Worm (Caenorhabditis elegans) whole organism, late embryonic: ENCODE measurements around the gene T06D8.10.

Experiments
- C08G9.2 ChIP-seq: sonication (generic microtip); optimal IDR thresholded peaks from 2 replicates; lab custom pipeline; 2016; ENCODE audit warnings: mild to moderate bottlenecking, missing genetic modification characterization, moderate library complexity, missing compliant biosample characterization
- F13H6.1 ChIP-seq: sonication (generic microtip); optimal IDR thresholded peaks from 2 replicates; lab custom pipeline; 2016; ENCODE audit warnings: missing genetic modification characterization, missing compliant biosample characterization
- K02D7.2 ChIP-seq: sonication (generic microtip); optimal IDR thresholded peaks from 2 replicates; lab custom pipeline; 2017; ENCODE audit warnings: mild to moderate bottlenecking, missing genetic modification characterization, missing compliant biosample characterization
- Y22D7AL.16 ChIP-seq: sonication (generic microtip); optimal IDR thresholded peaks from 2 replicates; lab custom pipeline; 2016; ENCODE audit warnings: missing genetic modification characterization, missing compliant biosample characterization
- ama-1 ChIP-seq: fragments of 150-350 bp; optimal IDR thresholded peaks from 2 replicates; lab custom pipeline; 2014
- ceh-14 ChIP-seq: sonication (generic microtip); optimal IDR thresholded peaks from 2 replicates; lab custom pipeline; 2016; ENCODE audit warnings: missing genotype, missing genetic modification characterization, missing compliant biosample characterization
- ceh-18 ChIP-seq: sonication (generic microtip); optimal IDR thresholded peaks from 2 replicates; lab custom pipeline; 2016; ENCODE audit warnings: missing genetic modification characterization, missing compliant biosample characterization
- ceh-2 ChIP-seq: sonication (generic microtip); optimal IDR thresholded peaks from 2 replicates; lab custom pipeline; 2016; ENCODE audit warnings: missing genotype, missing genetic modification characterization, missing compliant biosample characterization
- ceh-30 ChIP-seq: fragments of 150-350 bp; optimal IDR thresholded peaks from 2 replicates; lab custom pipeline; 2014; ENCODE audit warnings: missing biosample characterization, missing genetic modification characterization
- ceh-31 ChIP-seq: sonication (generic microtip); optimal IDR thresholded peaks from 2 replicates; lab custom pipeline; 2016; ENCODE audit warnings: missing genetic modification characterization, missing compliant biosample characterization
- ceh-34 ChIP-seq: sonication (generic microtip); optimal IDR thresholded peaks from 2 replicates; lab custom pipeline; 2016; ENCODE audit warnings: mild to moderate bottlenecking, missing genetic modification characterization, missing compliant biosample characterization
- ceh-45 ChIP-seq: fragments of 200-800 bp; sonication (Bioruptor generic); IDR thresholded peaks from 2 replicates; pipeline ENCODE4 v1.3.6; 2022; ENCODE audit warnings: missing genetic modification reagents, missing genetic modification characterization, missing compliant biosample characterization
- che-1 ChIP-seq: sonication (generic microtip); optimal IDR thresholded peaks from 2 replicates; lab custom pipeline; 2016; ENCODE audit warnings: mild to moderate bottlenecking, missing genetic modification characterization, missing compliant biosample characterization
- elt-2 ChIP-seq: sonication (generic microtip); optimal IDR thresholded peaks from 2 replicates; lab custom pipeline; 2016; ENCODE audit warnings: missing genetic modification reagents, missing genetic modification characterization, missing compliant biosample characterization
- ets-4 ChIP-seq: sonication (generic microtip); optimal IDR thresholded peaks from 2 replicates; lab custom pipeline; 2016; ENCODE audit warnings: missing genetic modification characterization, missing compliant biosample characterization
- eyg-1 ChIP-seq: sonication (generic microtip); optimal IDR thresholded peaks from 2 replicates; lab custom pipeline; 2016; ENCODE audit warnings: missing genotype, missing genetic modification characterization, missing compliant biosample characterization
- fkh-10 ChIP-seq: fragments of 150-350 bp; optimal IDR thresholded peaks from 2 replicates; lab custom pipeline; 2014; ENCODE audit warnings: missing biosample characterization, missing genetic modification reagents, missing genetic modification characterization
- gmeb-2 ChIP-seq: sonication (generic microtip); optimal IDR thresholded peaks from 2 replicates; lab custom pipeline; 2016; ENCODE audit warnings: missing genetic modification characterization, inconsistent platforms, missing compliant biosample characterization
- hlh-13 ChIP-seq: fragments of 200-800 bp; sonication (Bioruptor generic); optimal IDR thresholded peaks from 2 replicates; lab custom pipeline; 2018; ENCODE audit warnings: mild to moderate bottlenecking, missing genetic modification characterization, missing compliant biosample characterization
- hlh-15 ChIP-seq: sonication (generic microtip); optimal IDR thresholded peaks from 2 replicates; lab custom pipeline; 2016; ENCODE audit warnings: missing genetic modification characterization, missing compliant biosample characterization
- nfya-1 ChIP-seq: sonication (generic microtip); optimal IDR thresholded peaks from 2 replicates; lab custom pipeline; 2017; ENCODE audit warnings: missing genetic modification characterization, mild to moderate bottlenecking, missing compliant biosample characterization, antibody characterized with exemption, moderate library complexity
- nhr-11 ChIP-seq: fragments of 150-350 bp; optimal IDR thresholded peaks from 2 replicates; lab custom pipeline; 2014; ENCODE audit warnings: missing biosample characterization, missing genetic modification characterization
- nhr-232 ChIP-seq: sonication (generic microtip); optimal IDR thresholded peaks from 2 replicates; lab custom pipeline; 2016; ENCODE audit warnings: missing genetic modification characterization, missing compliant biosample characterization
- pat-9 ChIP-seq: fragments of 200-800 bp; sonication (Bioruptor generic); optimal IDR thresholded peaks from 2 replicates; lab custom pipeline; 2018; ENCODE audit warnings: mild to moderate bottlenecking, missing genetic modification characterization, moderate library complexity, missing compliant biosample characterization
- pros-1 ChIP-seq: fragments of 150-350 bp; optimal IDR thresholded peaks from 2 replicates; lab custom pipeline; 2014; ENCODE audit warnings: missing biosample characterization, missing genetic modification reagents, missing genetic modification characterization
- ref-2 ChIP-seq: sonication (generic microtip); optimal IDR thresholded peaks from 2 replicates; lab custom pipeline; 2016; ENCODE audit warnings: missing genetic modification characterization, missing compliant biosample characterization
- rnt-1 ChIP-seq: sonication (generic microtip); optimal IDR thresholded peaks from 2 replicates; lab custom pipeline; 2016; ENCODE audit warnings: missing genetic modification characterization, missing compliant biosample characterization
- sdc-2 ChIP-seq: sonication (generic microtip); optimal IDR thresholded peaks from 2 replicates; lab custom pipeline; 2016; ENCODE audit warnings: missing genotype, missing genetic modification characterization, missing compliant biosample characterization
- sox-2 ChIP-seq: fragments of 200-800 bp; sonication (Bioruptor generic); IDR thresholded peaks from 2 replicates; pipeline ENCODE4 v1.3.6; 2022; ENCODE audit warnings: missing genetic modification reagents, missing genetic modification characterization, missing compliant biosample characterization
- sox-4 ChIP-seq: sonication (generic microtip); optimal IDR thresholded peaks from 2 replicates; lab custom pipeline; 2017; ENCODE audit warnings: mild to moderate bottlenecking, missing genetic modification characterization, inconsistent platforms, missing compliant biosample characterization
- syd-9 ChIP-seq: sonication (generic microtip); optimal IDR thresholded peaks from 2 replicates; lab custom pipeline; 2016; ENCODE audit warnings: mild to moderate bottlenecking, missing genetic modification characterization, moderate library complexity, missing compliant biosample characterization
- tbx-2 ChIP-seq: sonication (generic microtip); optimal IDR thresholded peaks from 2 replicates; lab custom pipeline; 2016; ENCODE audit warnings: missing genetic modification characterization, missing compliant biosample characterization
- tbx-7 ChIP-seq: sonication (generic microtip); optimal IDR thresholded peaks from 2 replicates; lab custom pipeline; 2016; ENCODE audit warnings: missing genotype, missing genetic modification characterization, missing compliant biosample characterization
- unc-3 ChIP-seq, 2 experiments: fragments of 200-800 bp in 1 of 2; sonication (Bioruptor generic) in 1 of 2; sonication (generic microtip) in 1 of 2; conservative IDR thresholded peaks in 1 of 2; optimal IDR thresholded peaks in 1 of 2; 2 replicates each; pipeline versions ENCODE4 v1.3.6 to Lab custom; 2016 to 2022; ENCODE audit warnings: missing compliant biosample characterization in 2 of 2, missing genetic modification characterization in 2 of 2, missing genetic modification reagents in 1 of 2
- unc-55 ChIP-seq: sonication (generic microtip); optimal IDR thresholded peaks from 2 replicates; lab custom pipeline; 2017; ENCODE audit warnings: missing biosample characterization, missing genetic modification reagents, missing genetic modification characterization
- zip-5 ChIP-seq: sonication (generic microtip); optimal IDR thresholded peaks from 2 replicates; lab custom pipeline; 2016; ENCODE audit warnings: missing genetic modification characterization, missing compliant biosample characterization
- ztf-16 ChIP-seq: sonication (generic microtip); optimal IDR thresholded peaks from 2 replicates; lab custom pipeline; 2017; ENCODE audit warnings: missing genetic modification characterization, missing compliant biosample characterization

T06D8.10 gene

DNA sequence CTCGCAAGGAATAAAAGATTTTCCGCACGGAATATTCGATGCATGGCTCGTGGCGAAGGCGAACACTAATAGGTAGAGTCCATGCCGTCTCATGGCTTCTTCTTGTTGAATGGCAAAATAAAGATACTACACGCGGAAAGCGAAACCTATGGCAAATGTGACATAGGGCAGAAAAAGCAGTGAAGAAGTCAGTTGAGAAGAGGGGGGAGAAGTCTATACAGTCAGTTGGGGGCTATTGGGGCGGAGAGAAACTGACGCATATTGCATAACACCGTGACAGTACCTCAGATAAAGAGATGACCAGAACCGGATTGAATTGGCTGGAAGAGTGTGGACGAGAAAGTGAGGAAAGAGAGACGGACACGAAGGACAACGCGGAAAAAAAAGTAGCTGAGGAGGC is at the start of gene T06D8.10:
Gene T06D8.10, minus strand, starts transcription at position 101 of the 400 bp plus-strand sequence.
- no peak for TF ChIP-seq ceh-14 (tag; lab: Kevin White, UChicago)
- TF ChIP-seq zip-5 (tag; lab: Kevin White, UChicago), result no peak
- no peak for TF ChIP-seq sox-2 (GFP tag; lab: Robert Waterston, UW)
- no peak for TF ChIP-seq nhr-232 (tag; lab: Kevin White, UChicago)
- no peak for TF ChIP-seq unc-55
- TF ChIP-seq ceh-30 (tag; lab: Kevin White, UChicago), result no peak
- TF ChIP-seq che-1 (tag; lab: Kevin White, UChicago), result no peak
- TF ChIP-seq sdc-2 (tag; lab: Kevin White, UChicago), result peak; percentile 11

DNA sequence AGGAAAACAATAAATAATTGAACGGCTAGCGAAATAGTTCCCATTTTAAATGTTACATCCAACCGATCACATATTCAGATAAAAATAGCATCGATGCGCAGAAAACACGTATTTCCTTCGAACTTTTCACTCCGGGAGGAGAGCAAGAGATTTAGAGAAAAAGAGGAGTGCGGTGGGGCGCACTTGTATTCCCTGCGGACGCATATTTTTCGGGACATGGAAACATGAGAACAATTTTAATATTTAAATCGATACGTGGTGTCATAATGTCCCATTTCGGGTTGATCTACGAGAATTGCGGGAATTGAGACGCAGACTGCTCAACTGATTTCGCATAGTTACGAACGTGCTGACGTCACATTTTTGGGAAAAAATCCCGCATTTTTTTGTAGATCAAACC is 46.1 kb upstream of the T06D8.10 start, which contains the start of gene C47G2.4:
Gene C47G2.4, minus strand, starts transcription at position 174 of the 400 bp plus-strand sequence.
- TF ChIP-seq elt-2 (tag; lab: Kevin White, UChicago), result peak; percentile 27
- TF ChIP-seq ceh-31 (tag; lab: Kevin White, UChicago), result peak; percentile 55
- peak; percentile 53 for TF ChIP-seq rnt-1 (tag; lab: Kevin White, UChicago)
- TF ChIP-seq ceh-18 (tag; lab: Kevin White, UChicago), result peak; percentile 13
- TF ChIP-seq ceh-34 (tag; lab: Kevin White, UChicago), result peak; percentile 70
- peak; percentile 22 for TF ChIP-seq ref-2 (tag; lab: Kevin White, UChicago)
- peak; percentile 35 for TF ChIP-seq pros-1 (tag; lab: Kevin White, UChicago)
- no peak for TF ChIP-seq syd-9 (tag; lab: Kevin White, UChicago)
- TF ChIP-seq F13H6.1 (tag; lab: Kevin White, UChicago), result no peak
- TF ChIP-seq zip-5 (tag; lab: Kevin White, UChicago), result no peak
- no peak for TF ChIP-seq fkh-10 (GFP tag; lab: Kevin White, UChicago)
- no peak for TF ChIP-seq ceh-2 (tag; lab: Kevin White, UChicago)
- TF ChIP-seq pat-9, result no peak
- TF ChIP-seq ets-4 (tag; lab: Kevin White, UChicago), result peak; percentile 40
- peak; percentile 36 for TF ChIP-seq nfya-1 (tag; lab: Kevin White, UChicago)
- no peak for TF ChIP-seq K02D7.2 (tag; lab: Kevin White, UChicago)
- TF ChIP-seq C08G9.2 (tag; lab: Kevin White, UChicago), result peak; percentile 27

DNA sequence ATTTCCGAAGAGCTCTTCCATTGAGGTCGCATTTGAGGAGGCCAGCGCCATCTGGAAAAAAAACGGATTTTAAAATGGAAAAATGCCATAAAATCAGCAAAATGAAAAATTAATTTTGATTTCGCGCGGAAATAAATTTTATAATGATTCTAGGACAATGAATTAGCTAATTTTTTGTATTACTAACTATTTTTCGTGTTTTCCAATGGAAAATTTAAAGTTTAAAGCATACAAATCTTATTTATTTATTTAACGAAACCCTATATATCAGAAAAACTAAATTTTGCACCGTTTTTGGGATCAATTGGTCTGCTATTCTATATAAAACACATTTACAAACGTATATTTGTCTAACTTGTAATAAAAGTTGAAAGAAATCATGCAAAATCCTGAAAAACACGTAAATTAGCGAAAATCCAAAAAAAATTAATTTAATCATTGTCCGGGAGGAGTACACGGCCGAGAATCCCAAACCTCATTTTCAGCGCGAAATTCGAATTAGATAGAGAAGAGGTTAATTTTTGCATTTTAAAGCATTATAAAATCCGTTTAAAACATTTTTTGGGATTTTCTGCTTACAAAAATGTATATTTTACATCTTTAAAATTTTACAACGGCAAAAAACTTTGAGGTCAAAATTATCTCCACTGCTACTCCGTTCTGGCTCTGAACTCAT is 42.9 kb upstream of the T06D8.10 start, which contains the start of gene C47G2.3:
Gene C47G2.3, minus strand, starts transcription at position 51 of the 676 bp plus-strand sequence.
- TF ChIP-seq C08G9.2 (tag; lab: Kevin White, UChicago), result peak; percentile 26
- TF ChIP-seq fkh-10 (GFP tag; lab: Kevin White, UChicago), result no peak
- no peak for TF ChIP-seq syd-9 (tag; lab: Kevin White, UChicago)
- TF ChIP-seq K02D7.2 (tag; lab: Kevin White, UChicago), result no peak
- no peak for TF ChIP-seq ceh-14 (tag; lab: Kevin White, UChicago)
- TF ChIP-seq nhr-11 (tag; lab: Kevin White, UChicago), result no peak
- no peak for TF ChIP-seq tbx-2
- peak; percentile 7 for TF ChIP-seq ceh-31 (tag; lab: Kevin White, UChicago)
- TF ChIP-seq elt-2 (tag; lab: Kevin White, UChicago), result peak; percentile 9
- TF ChIP-seq gmeb-2 (tag; lab: Kevin White, UChicago), result no peak
- TF ChIP-seq, all 69 proteins: peak for 3

DNA sequence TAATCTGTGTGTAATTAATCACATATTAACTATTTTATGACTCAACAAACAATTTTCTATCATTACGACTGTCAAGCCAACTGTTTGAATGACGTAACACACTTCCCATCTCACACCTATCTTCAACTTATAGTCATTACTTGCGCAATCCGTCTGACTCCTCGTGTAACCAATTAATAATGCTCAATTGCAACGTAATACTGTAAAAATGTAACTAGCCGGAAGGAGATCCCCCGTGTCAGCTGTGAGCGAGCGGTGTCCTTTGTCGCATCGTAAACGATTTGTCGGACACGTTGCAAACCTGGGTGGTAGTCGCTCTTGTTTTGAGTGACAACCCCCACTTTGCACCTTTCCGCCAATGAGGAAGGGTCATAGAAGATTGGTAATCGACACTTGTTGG is 40.8 kb upstream of the T06D8.10 start:
- TF ChIP-seq unc-55 (peak; percentile 75), elt-2 (tag; lab: Kevin White, UChicago) (peak; percentile 20), zip-5 (tag; lab: Kevin White, UChicago) (no peak), tbx-7 (no peak), tbx-2 (peak; percentile 59)

DNA sequence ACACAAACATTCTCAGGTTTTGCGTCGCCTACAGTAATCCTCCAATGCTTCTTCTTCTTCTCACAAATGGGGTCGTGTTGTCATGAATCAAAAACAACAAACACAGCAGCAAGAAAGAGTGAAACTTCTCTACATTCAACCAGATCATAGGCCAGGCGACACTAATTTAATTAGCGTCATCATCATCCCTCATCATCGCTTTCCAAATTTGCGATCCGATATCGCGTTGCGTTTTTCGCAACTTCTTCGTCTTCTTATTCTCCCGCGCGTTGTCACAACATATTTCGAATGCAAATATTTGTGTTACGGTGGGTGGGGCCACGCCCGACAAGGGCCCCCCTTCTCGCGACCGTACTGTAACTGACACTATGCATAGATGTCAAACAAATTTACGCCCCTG is 39.1 kb upstream of the T06D8.10 start:
- TF ChIP-seq ama-1 (lab: Kevin White, UChicago) (no peak), hlh-15 (tag; lab: Kevin White, UChicago) (no peak), ref-2 (tag; lab: Kevin White, UChicago) (no peak), ceh-45 (no peak), eyg-1 (no peak), syd-9 (tag; lab: Kevin White, UChicago) (no peak), elt-2 (tag; lab: Kevin White, UChicago) (no peak), ztf-16 (no peak), hlh-13 (GFP tag; lab: Kevin White, UChicago) (no peak), Y22D7AL.16 (tag; lab: Kevin White, UChicago) (no peak), K02D7.2 (tag; lab: Kevin White, UChicago) (no peak), gmeb-2 (tag; lab: Kevin White, UChicago) (no peak), tbx-7 (no peak), sox-4 (tag; lab: Kevin White, UChicago) (no peak), pros-1 (tag; lab: Kevin White, UChicago) (no peak), che-1 (tag; lab: Kevin White, UChicago) (no peak), unc-3 (GFP tag; conservative IDR thresholded peaks at IDR 0.05; lab: Robert Waterston, UW) (no peak), unc-3 (tag; optimal IDR thresholded peaks at IDR 0.05; lab: Kevin White, UChicago) (no peak)
